Worm (Caenorhabditis elegans): ENCODE measurements around the gene ZC239.14.

- TF ChIP-seq ceh-16 (tag; optimal IDR thresholded peaks at IDR 0.05) (no peak), snpc-4 (tag; optimal IDR thresholded peaks at IDR 0.05) (no peak), unc-62 (GFP tag; optimal IDR thresholded peaks at IDR 0.05) (no peak), zag-1 (tag; optimal IDR thresholded peaks at IDR 0.05) (no peak), nhr-12 (tag; optimal IDR thresholded peaks at IDR 0.05) (no peak), sem-4 (tag; optimal IDR thresholded peaks at IDR 0.05) (no peak), ama-1 (optimal IDR thresholded peaks at IDR 0.05) (no peak), blmp-1 (tag; optimal IDR thresholded peaks at IDR 0.05; ENCODE audit: insufficient read depth) (no peak), nhr-237 (tag; optimal IDR thresholded peaks at IDR 0.05) (no peak), aly-2 (tag; optimal IDR thresholded peaks at IDR 0.05) (no peak), elt-1 (tag; optimal IDR thresholded peaks at IDR 0.05) (no peak)
Measured at ce11 chrII:3259254-3259653, 37.4 kb upstream of the ZC239.14 start, which contains the start of gene gcy-19.
